Worm (Caenorhabditis elegans): ENCODE results near the gene C35D10.1.

DNA sequence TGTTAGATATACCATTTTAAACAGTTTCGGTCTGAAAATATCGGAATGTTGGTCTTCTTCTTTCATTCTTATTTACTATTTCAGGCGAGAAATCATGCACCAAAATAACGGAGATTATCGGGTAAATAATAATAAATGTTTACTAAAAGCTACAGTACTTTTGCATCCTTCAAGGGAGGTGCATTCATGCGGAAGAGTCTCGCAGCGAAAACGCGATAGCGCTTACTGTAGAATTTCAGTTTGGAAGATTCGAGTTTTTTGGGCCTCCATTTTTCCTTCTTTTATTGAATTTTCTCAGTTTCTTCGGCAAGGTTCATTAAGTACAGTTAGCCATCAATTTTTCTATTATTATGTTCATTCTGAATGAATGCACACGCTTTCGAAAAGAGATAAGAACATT lies 23.4 kb upstream of the C35D10.1 start, which contains the start of gene C35D10.7:
- no peak for TF ChIP-seq ama-1 (optimal IDR thresholded peaks at IDR 0.05)
- no peak for TF ChIP-seq unc-39 (tag; optimal IDR thresholded peaks at IDR 0.05)
- no peak for TF ChIP-seq eor-1 (tag; optimal IDR thresholded peaks at IDR 0.05)
- no peak for TF ChIP-seq pha-4 (tag; optimal IDR thresholded peaks at IDR 0.05)
- TF ChIP-seq nhr-25 (tag; optimal IDR thresholded peaks at IDR 0.05), result no peak
- TF ChIP-seq nhr-11 (tag; optimal IDR thresholded peaks at IDR 0.05), result no peak
- TF ChIP-seq ceh-28 (tag; optimal IDR thresholded peaks at IDR 0.05), result no peak
- no peak for TF ChIP-seq nhr-76 (tag; optimal IDR thresholded peaks at IDR 0.05)
- no peak for TF ChIP-seq fkh-10 (GFP tag; optimal IDR thresholded peaks at IDR 0.05)
- TF ChIP-seq skn-1 (tag; optimal IDR thresholded peaks at IDR 0.05), result no peak
- no peak for TF ChIP-seq elt-1 (tag; optimal IDR thresholded peaks at IDR 0.05)
